Worm (Caenorhabditis elegans) whole organism, L4/young adult: ENCODE data around the gene srg-64.

Experiments
- dao-5 ChIP-seq: sonication (generic microtip); optimal IDR thresholded peaks from 2 replicates; lab custom pipeline; 2016; ENCODE audit warnings: missing genotype, missing genetic modification characterization, moderate library complexity, missing compliant biosample characterization
- him-1 ChIP-seq: sonication (generic microtip); optimal IDR thresholded peaks from 2 replicates; lab custom pipeline; 2016; ENCODE audit warnings: missing genotype, missing genetic modification reagents, missing genetic modification characterization, missing compliant biosample characterization

- no peak for TF ChIP-seq him-1 (tag; lab: Kevin White, UChicago)
- no peak for TF ChIP-seq dao-5 (tag; lab: Kevin White, UChicago)
Measured at ce11 chrX:15747814-15748213, 7.4 kb upstream of the srg-64 start.
